Worm (Caenorhabditis elegans) whole organism, L4 larva: ENCODE data around the gene F07A11.1.
A peak's percentile ranks its signal among the peaks of the same experiment; 100 is the strongest.

Experiments
- F26F4.8 ChIP-seq: fragments of 200-800 bp; sonication (Bioruptor generic); conservative IDR thresholded peaks from 2 replicates; pipeline ENCODE4 v1.3.6; 2022; ENCODE audit warnings: missing genetic modification characterization, missing compliant biosample characterization
- R02D3.7 ChIP-seq: fragments of 150-350 bp; sonication (generic microtip); optimal IDR thresholded peaks from 3 replicates; lab custom pipeline; 2014; ENCODE audit warnings: missing biosample characterization, missing genetic modification characterization
- Y105C5A.15 ChIP-seq: fragments of 200-800 bp; sonication (Bioruptor generic); IDR thresholded peaks from 2 replicates; pipeline ENCODE4 v1.3.6; 2022; ENCODE audit warnings: missing genetic modification characterization, missing compliant biosample characterization
- Y75B8A.6 ChIP-seq: fragments of 200-800 bp; sonication (Bioruptor generic); IDR thresholded peaks from 2 replicates; pipeline ENCODE4 v1.3.6; 2022; ENCODE audit warnings: missing genetic modification reagents, missing genetic modification characterization, missing compliant biosample characterization
- ZK546.5 ChIP-seq, 2 experiments: sonication (generic microtip); optimal IDR thresholded peaks; 2 replicates each; lab custom pipeline; 2017; ENCODE audit warnings: missing biosample characterization in 2 of 2, missing genetic modification characterization in 2 of 2
- ctbp-1 ChIP-seq: fragments of 200-800 bp; sonication (Bioruptor generic); IDR thresholded peaks from 2 replicates; pipeline ENCODE4 v1.3.6; 2022; ENCODE audit warnings: missing genetic modification reagents, missing genetic modification characterization, missing compliant biosample characterization
- duxl-1 ChIP-seq: sonication (generic microtip); optimal IDR thresholded peaks from 2 replicates; lab custom pipeline; 2016; ENCODE audit warnings: mild to moderate bottlenecking, missing genetic modification characterization, moderate library complexity, missing compliant biosample characterization; ENCODE audit not compliant: poor library complexity
- egl-27 ChIP-seq: sonication (generic microtip); optimal IDR thresholded peaks from 3 replicates; lab custom pipeline; 2017; ENCODE audit warnings: missing biosample characterization, missing genetic modification reagents, missing genetic modification characterization
- fkh-10 ChIP-seq: fragments of 150-350 bp; optimal IDR thresholded peaks from 2 replicates; lab custom pipeline; 2014; ENCODE audit warnings: missing biosample characterization, missing genetic modification reagents, missing genetic modification characterization
- gei-8 ChIP-seq: fragments of 200-800 bp; sonication (Bioruptor generic); optimal IDR thresholded peaks from 2 replicates; lab custom pipeline; 2018; ENCODE audit warnings: mild to moderate bottlenecking, missing genetic modification characterization, missing compliant biosample characterization
- hif-1 ChIP-seq, 2 experiments: sonication (generic microtip); optimal IDR thresholded peaks; 2 replicates each; lab custom pipeline; 2016 to 2017; ENCODE audit warnings: missing compliant biosample characterization in 2 of 2, missing genetic modification characterization in 2 of 2, missing genetic modification reagents in 2 of 2, missing genotype in 2 of 2, mild to moderate bottlenecking in 1 of 2
- hlh-11 ChIP-seq: fragments of 200-800 bp; sonication (Bioruptor generic); optimal IDR thresholded peaks from 2 replicates; lab custom pipeline; 2018; ENCODE audit warnings: mild to moderate bottlenecking, missing genetic modification characterization, missing compliant biosample characterization
- hlh-30 ChIP-seq: sonication (generic microtip); optimal IDR thresholded peaks from 2 replicates; lab custom pipeline; 2017; ENCODE audit warnings: antibody characterized with exemption, mild to moderate bottlenecking, missing genetic modification characterization, missing compliant biosample characterization; ENCODE audit not compliant: insufficient read depth
- hmg-1.1 ChIP-seq: fragments of 200-800 bp; sonication (Bioruptor generic); IDR thresholded peaks from 2 replicates; pipeline ENCODE4 v1.3.6; 2022; ENCODE audit warnings: missing genetic modification reagents, missing genetic modification characterization, missing compliant biosample characterization
- lin-15B ChIP-seq: fragments of 150-350 bp; sonication (generic microtip); optimal IDR thresholded peaks from 3 replicates; lab custom pipeline; 2014; ENCODE audit warnings: missing biosample characterization, missing genetic modification characterization
- lin-29 ChIP-seq: fragments of 200-800 bp; sonication (Bioruptor generic); IDR thresholded peaks from 2 replicates; pipeline ENCODE4 v1.3.6; 2022; ENCODE audit warnings: missing genetic modification reagents, missing genetic modification characterization, missing compliant biosample characterization
- lin-38 ChIP-seq: fragments of 200-800 bp; sonication (Bioruptor generic); IDR thresholded peaks from 2 replicates; pipeline ENCODE4 v1.3.6; 2022; ENCODE audit warnings: missing genetic modification reagents, missing genetic modification characterization, missing compliant biosample characterization
- lsy-2 ChIP-seq, 2 experiments: fragments of 150-350 bp in 1 of 2; sonication (generic microtip) in 1 of 2; optimal IDR thresholded peaks; 2 replicates each; lab custom pipeline; 2014 to 2017; ENCODE audit warnings: missing biosample characterization in 2 of 2, missing genetic modification characterization in 2 of 2
- mdl-1 ChIP-seq, 2 experiments: fragments of 150-350 bp in 1 of 2; sonication (generic microtip) in 1 of 2; optimal IDR thresholded peaks; 2 replicates each; lab custom pipeline; 2014 to 2017; ENCODE audit warnings: missing biosample characterization in 2 of 2, missing genetic modification characterization in 2 of 2
- mep-1 ChIP-seq: fragments of 150-350 bp; sonication (generic microtip); optimal IDR thresholded peaks from 3 replicates; lab custom pipeline; 2014; ENCODE audit warnings: missing biosample characterization, missing genetic modification characterization
- mes-2 ChIP-seq: sonication (generic microtip); optimal IDR thresholded peaks from 2 replicates; lab custom pipeline; 2016; ENCODE audit warnings: missing genotype, mild to moderate bottlenecking, missing genetic modification characterization, missing compliant biosample characterization; ENCODE audit not compliant: poor library complexity, severe bottlenecking
- nhr-237 ChIP-seq: sonication (generic microtip); optimal IDR thresholded peaks from 2 replicates; lab custom pipeline; 2017; ENCODE audit warnings: missing biosample characterization, missing genetic modification characterization
- nhr-25 ChIP-seq: sonication (generic microtip); optimal IDR thresholded peaks from 2 replicates; lab custom pipeline; 2017; ENCODE audit warnings: missing genetic modification characterization, mild to moderate bottlenecking, missing compliant biosample characterization, antibody characterized with exemption, moderate library complexity, borderline replicate concordance; ENCODE audit not compliant: insufficient read depth
- nhr-77 ChIP-seq: fragments of 150-350 bp; optimal IDR thresholded peaks from 2 replicates; lab custom pipeline; 2014; ENCODE audit warnings: missing biosample characterization, missing genetic modification characterization
- pha-4 ChIP-seq, 2 experiments: fragments of 150-350 bp in 1 of 2; fragments of 200-800 bp in 1 of 2; sonication (Bioruptor generic) in 1 of 2; IDR thresholded peaks in 1 of 2; optimal IDR thresholded peaks in 1 of 2; 2 replicates each; pipeline versions ENCODE4 v1.3.6 to Lab custom; 2014 to 2022; ENCODE audit warnings: missing genetic modification characterization in 2 of 2, missing genetic modification reagents in 2 of 2, missing biosample characterization in 1 of 2, missing compliant biosample characterization in 1 of 2
- php-3 ChIP-seq: fragments of 200-800 bp; sonication (Bioruptor generic); IDR thresholded peaks from 2 replicates; pipeline ENCODE4 v1.3.6; 2022; ENCODE audit warnings: missing genetic modification reagents, missing genetic modification characterization, missing compliant biosample characterization
- pqm-1 ChIP-seq: sonication (generic microtip); optimal IDR thresholded peaks from 2 replicates; lab custom pipeline; 2017; ENCODE audit warnings: missing biosample characterization, missing genetic modification characterization
- rbr-2 ChIP-seq: sonication (generic microtip); optimal IDR thresholded peaks from 2 replicates; lab custom pipeline; 2016; ENCODE audit warnings: missing genotype, missing genetic modification characterization, missing compliant biosample characterization
- sdz-12 ChIP-seq: fragments of 200-800 bp; sonication (Bioruptor generic); optimal IDR thresholded peaks from 2 replicates; lab custom pipeline; 2018; ENCODE audit warnings: mild to moderate bottlenecking, missing genetic modification characterization, missing compliant biosample characterization
- set-16 ChIP-seq: fragments of 200-800 bp; sonication (Bioruptor generic); IDR thresholded peaks from 2 replicates; pipeline ENCODE4 v1.3.6; 2022; ENCODE audit warnings: missing genetic modification reagents, missing genetic modification characterization, missing compliant biosample characterization
- snpc-1.2 ChIP-seq: fragments of 200-800 bp; sonication (Bioruptor generic); IDR thresholded peaks from 2 replicates; pipeline ENCODE4 v1.3.6; 2022; ENCODE audit warnings: missing genetic modification reagents, missing genetic modification characterization, missing compliant biosample characterization
- unc-62 ChIP-seq, 3 experiments: fragments of 150-350 bp in 1 of 3; sonication (generic microtip); optimal IDR thresholded peaks in 2 of 3; peaks in 1 of 3; 1 replicate in 1 of 3; 2 replicates in 2 of 3; lab custom pipeline; 2014 to 2017; ENCODE audit warnings: missing biosample characterization in 3 of 3, missing genetic modification characterization in 3 of 3, missing genetic modification reagents in 3 of 3, missing genotype in 1 of 3
- zfp-2 ChIP-seq: sonication (generic microtip); optimal IDR thresholded peaks from 2 replicates; lab custom pipeline; 2016; ENCODE audit warnings: mild to moderate bottlenecking, missing genetic modification characterization, missing compliant biosample characterization
- zfp-3 ChIP-seq: fragments of 200-800 bp; sonication (Bioruptor generic); conservative IDR thresholded peaks from 2 replicates; pipeline ENCODE4 v1.3.6; 2022; ENCODE audit warnings: missing genetic modification reagents, missing genetic modification characterization, missing compliant biosample characterization

The F07A11.1 gene

DNA sequence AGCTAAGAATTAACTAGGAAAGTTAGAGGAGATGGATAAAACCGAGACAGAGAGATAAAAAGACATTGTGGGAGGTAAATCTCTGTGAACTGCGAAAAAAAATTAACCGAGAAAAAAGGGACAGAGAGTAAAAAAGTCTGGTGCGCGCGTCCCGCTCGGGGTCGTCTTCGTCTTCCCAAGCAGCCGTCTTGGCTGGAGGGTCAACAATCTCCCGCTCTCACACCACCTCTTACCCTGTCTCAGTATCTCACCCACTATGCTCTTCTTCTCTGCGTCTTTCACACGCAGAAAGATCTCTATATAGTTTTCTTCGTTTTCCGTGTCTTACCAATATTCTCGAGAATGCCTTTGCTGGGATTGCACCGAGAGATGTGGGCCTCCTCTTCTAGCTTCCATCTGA is 40.8 kb upstream of the F07A11.1 start (continued):
- TF ChIP-seq nhr-25 = peak; percentile 5
- no peak for TF ChIP-seq lin-15B (tag; lab: Kevin White, UChicago)
- peak; percentile 29 for TF ChIP-seq fkh-10 (GFP tag; lab: Kevin White, UChicago)
- peak; percentile 52 for TF ChIP-seq mep-1 (tag; lab: Kevin White, UChicago)
- TF ChIP-seq nhr-77 = peak; percentile 51
- TF ChIP-seq R02D3.7 (tag; lab: Kevin White, UChicago) = no peak
- TF ChIP-seq Y75B8A.6 (GFP tag; lab: Robert Waterston, UW) = no peak
- 0 out of 2 replicates have a peak, but pooled peaks have one; percentile 42 for TF ChIP-seq ctbp-1 (GFP tag; lab: Robert Waterston, UW)
- TF ChIP-seq hif-1 (tag; optimal IDR thresholded peaks at IDR 0.05; lab: Kevin White, UChicago) = peak in 1 of 2 experiments; percentile 16
- no peak for TF ChIP-seq gei-8 (GFP tag; lab: Kevin White, UChicago)
- TF ChIP-seq mes-2 = peak; percentile 33
- TF ChIP-seq F26F4.8 (GFP tag; lab: Robert Waterston, UW) = no peak
- no peak for TF ChIP-seq ZK546.5 (tag; optimal IDR thresholded peaks at IDR 0.05; lab: Kevin White, UChicago)
- no peak for TF ChIP-seq lin-38 (GFP tag; lab: Robert Waterston, UW)
- TF ChIP-seq egl-27 (tag; lab: Kevin White, UChicago) = no peak
- peak in 1 of 2 experiments; percentile 41 for TF ChIP-seq lsy-2 (tag; optimal IDR thresholded peaks at IDR 0.05; lab: Kevin White, UChicago)
- TF ChIP-seq snpc-1.2 = no peak
- TF ChIP-seq rbr-2 (tag; lab: Kevin White, UChicago) = peak; percentile 41
- no peak for TF ChIP-seq zfp-3

ce11 chrII:11629957-11630356 is 38.0 kb upstream of the F07A11.1 start:
- TF ChIP-seq Y105C5A.15 (GFP tag; lab: Robert Waterston, UW) (no peak), duxl-1 (tag; lab: Kevin White, UChicago) (no peak), pha-4 (GFP tag; IDR thresholded peaks at IDR 0.05; lab: Robert Waterston, UW) (no peak), pha-4 (tag; optimal IDR thresholded peaks at IDR 0.05; lab: Kevin White, UChicago) (no peak), hmg-1.1 (GFP tag; lab: Robert Waterston, UW) (peak; percentile 60), zfp-2 (no peak), sdz-12 (no peak), mes-2 (peak; percentile 21), hlh-11 (tag; lab: Kevin White, UChicago) (peak; percentile 1), php-3 (GFP tag; lab: Robert Waterston, UW) (no peak), hlh-30 (peak; percentile 28), ctbp-1 (GFP tag; lab: Robert Waterston, UW) (0 out of 2 replicates have a peak, but pooled peaks have one; percentile 27), lin-29 (no peak), nhr-237 (no peak), mep-1 (tag; lab: Kevin White, UChicago) (peak; percentile 41), set-16 (GFP tag; lab: Robert Waterston, UW) (no peak), pqm-1 (tag; lab: Kevin White, UChicago) (no peak), unc-62 (GFP tag; optimal IDR thresholded peaks at IDR 0.05 in 1 of 2; lab: Kevin White, UChicago) (peak in 1 of 2 experiments; percentile 86), unc-62 (tag; optimal IDR thresholded peaks at IDR 0.05; lab: Kevin White, UChicago) (no peak), mdl-1 (tag; optimal IDR thresholded peaks at IDR 0.05; lab: Kevin White, UChicago) (peak in 1 of 2 experiments; percentile 10)

DNA sequence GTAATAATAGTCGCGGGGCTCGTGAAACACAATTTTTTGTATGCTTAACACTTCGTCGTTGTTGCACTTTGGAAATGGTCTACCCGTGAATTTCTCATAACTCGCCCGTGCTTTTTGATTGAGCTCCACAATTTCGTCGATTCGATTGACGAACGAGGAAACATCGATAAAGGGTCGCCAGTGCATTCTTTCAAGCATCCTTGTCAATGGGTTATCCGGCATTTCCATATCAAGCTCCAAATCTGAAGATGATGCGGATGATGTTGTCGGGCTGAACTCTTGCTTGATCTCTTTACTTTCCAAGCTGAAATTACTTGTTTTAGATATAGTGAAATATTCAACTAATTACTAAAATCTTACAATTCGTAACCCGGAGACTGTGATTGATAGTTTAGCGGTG is 36.0 kb upstream of the F07A11.1 start:
- TF ChIP-seq unc-62 (GFP tag; optimal IDR thresholded peaks at IDR 0.05 in 1 of 2; lab: Kevin White, UChicago) (peak in 1 of 2 experiments; percentile 91), unc-62 (tag; optimal IDR thresholded peaks at IDR 0.05; lab: Kevin White, UChicago) (no peak), php-3 (GFP tag; lab: Robert Waterston, UW) (no peak)
